Worm (Caenorhabditis elegans) whole organism, midembryonic: ENCODE data around the gene hlh-10.
A peak's percentile ranks its signal among the peaks of the same experiment; 100 is the strongest.

ENCODE experiments used
- T22C8.4 ChIP-seq: fragments of 200-800 bp; sonication (Bioruptor generic); IDR thresholded peaks from 2 replicates; pipeline ENCODE4 v1.3.6; 2022; ENCODE audit warnings: missing genetic modification characterization, missing compliant biosample characterization
- cog-1 ChIP-seq: sonication (generic microtip); optimal IDR thresholded peaks from 2 replicates; lab custom pipeline; 2016; ENCODE audit warnings: missing genetic modification characterization, missing compliant biosample characterization
- flt-1 ChIP-seq: fragments of 200-800 bp; sonication (Bioruptor generic); IDR thresholded peaks from 2 replicates; pipeline ENCODE4 v1.3.6; 2022; ENCODE audit warnings: missing genetic modification characterization, missing compliant biosample characterization
- klf-2 ChIP-seq: fragments of 200-800 bp; sonication (Bioruptor generic); conservative IDR thresholded peaks from 2 replicates; pipeline ENCODE4 v1.3.6; 2022; ENCODE audit warnings: missing genetic modification reagents, missing genetic modification characterization, missing compliant biosample characterization
- med-1 ChIP-seq: sonication (generic microtip); optimal IDR thresholded peaks from 2 replicates; lab custom pipeline; 2017; ENCODE audit warnings: missing genetic modification characterization, mild to moderate bottlenecking, missing compliant biosample characterization, antibody characterized with exemption, missing genetic modification reagents; ENCODE audit not compliant: insufficient read depth
- ref-1 ChIP-seq: fragments of 200-800 bp; sonication (Bioruptor generic); conservative IDR thresholded peaks from 2 replicates; pipeline ENCODE4 v1.3.6; 2022; ENCODE audit warnings: missing genetic modification reagents, missing genetic modification characterization, missing compliant biosample characterization
- tab-1 ChIP-seq: fragments of 200-800 bp; sonication (Bioruptor generic); IDR thresholded peaks from 2 replicates; pipeline ENCODE4 v1.3.6; 2022; ENCODE audit warnings: missing genetic modification characterization, missing compliant biosample characterization
- ztf-23 ChIP-seq: fragments of 200-800 bp; sonication (Bioruptor generic); IDR thresholded peaks from 2 replicates; pipeline ENCODE4 v1.3.6; 2022; ENCODE audit warnings: missing genetic modification reagents, missing genetic modification characterization, missing compliant biosample characterization
- ztf-29 ChIP-seq: fragments of 200-800 bp; sonication (Bioruptor generic); IDR thresholded peaks from 2 replicates; pipeline ENCODE4 v1.3.6; 2022; ENCODE audit warnings: missing genetic modification reagents, missing genetic modification characterization, missing compliant biosample characterization

hlh-10 gene

ce11 chrV:9282110-9282509 is at the start of gene hlh-10:
TSS of gene hlh-10 (minus strand) at chrV:9282210.
- TF ChIP-seq ref-1 (GFP tag; lab: Robert Waterston, UW) (no peak), T22C8.4 (GFP tag; lab: Robert Waterston, UW) (no peak), med-1 (GFP tag; lab: Kevin White, UChicago) (no peak), cog-1 (tag; lab: Kevin White, UChicago) (no peak), flt-1 (GFP tag; lab: Robert Waterston, UW) (no peak), klf-2 (GFP tag; lab: Robert Waterston, UW) (no peak), tab-1 (GFP tag; lab: Robert Waterston, UW) (no peak), ztf-23 (no peak), ztf-29 (GFP tag; lab: Robert Waterston, UW) (no peak)

ce11 chrV:9329245-9329979 is 47.4 kb upstream of the hlh-10 start:
- no peak for TF ChIP-seq ref-1 (GFP tag; lab: Robert Waterston, UW)
- TF ChIP-seq cog-1 (tag; lab: Kevin White, UChicago), result no peak
- no peak for TF ChIP-seq ztf-29 (GFP tag; lab: Robert Waterston, UW)
- TF ChIP-seq tab-1 (GFP tag; lab: Robert Waterston, UW), result no peak
- TF ChIP-seq klf-2 (GFP tag; lab: Robert Waterston, UW), result no peak
- no peak for TF ChIP-seq ztf-23
- TF ChIP-seq med-1 (GFP tag; lab: Kevin White, UChicago), result no peak
- TF ChIP-seq T22C8.4 (GFP tag; lab: Robert Waterston, UW), result no peak
- TF ChIP-seq flt-1 (GFP tag; lab: Robert Waterston, UW), result no peak

ce11 chrV:9328670-9329069 is 46.7 kb upstream of the hlh-10 start, which contains the start of gene K07B1.4:
TSS of gene K07B1.4 (plus strand) at chrV:9328970.
- TF ChIP-seq med-1 (GFP tag; lab: Kevin White, UChicago) (no peak), cog-1 (tag; lab: Kevin White, UChicago) (no peak), ztf-29 (GFP tag; lab: Robert Waterston, UW) (no peak), klf-2 (GFP tag; lab: Robert Waterston, UW) (no peak), flt-1 (GFP tag; lab: Robert Waterston, UW) (no peak), ref-1 (GFP tag; lab: Robert Waterston, UW) (no peak), ztf-23 (no peak)

- TF ChIP-seq med-1 (GFP tag; lab: Kevin White, UChicago), result no peak
- no peak for TF ChIP-seq cog-1 (tag; lab: Kevin White, UChicago)
- no peak for TF ChIP-seq klf-2 (GFP tag; lab: Robert Waterston, UW)
- no peak for TF ChIP-seq ref-1 (GFP tag; lab: Robert Waterston, UW)
- TF ChIP-seq ztf-29 (GFP tag; lab: Robert Waterston, UW), result no peak
- no peak for TF ChIP-seq flt-1 (GFP tag; lab: Robert Waterston, UW)
- TF ChIP-seq tab-1 (GFP tag; lab: Robert Waterston, UW), result no peak
- no peak for TF ChIP-seq ztf-23
- no peak for TF ChIP-seq T22C8.4 (GFP tag; lab: Robert Waterston, UW)
Measured at ce11 chrV:9327691-9328090, 45.7 kb upstream of the hlh-10 start.

- TF ChIP-seq klf-2 (GFP tag; lab: Robert Waterston, UW) (no peak), T22C8.4 (GFP tag; lab: Robert Waterston, UW) (no peak), flt-1 (GFP tag; lab: Robert Waterston, UW) (no peak), ztf-23 (no peak), ztf-29 (GFP tag; lab: Robert Waterston, UW) (no peak), med-1 (GFP tag; lab: Kevin White, UChicago) (no peak), cog-1 (tag; lab: Kevin White, UChicago) (no peak), ref-1 (GFP tag; lab: Robert Waterston, UW) (no peak)
Measured at ce11 chrV:9326903-9327302, 44.9 kb upstream of the hlh-10 start.

- TF ChIP-seq cog-1 (tag; lab: Kevin White, UChicago) (no peak), klf-2 (GFP tag; lab: Robert Waterston, UW) (no peak)
Measured at ce11 chrV:9324167-9324566, 42.2 kb upstream of the hlh-10 start.

- no peak for TF ChIP-seq ztf-29 (GFP tag; lab: Robert Waterston, UW)
- no peak for TF ChIP-seq tab-1 (GFP tag; lab: Robert Waterston, UW)
- TF ChIP-seq med-1 (GFP tag; lab: Kevin White, UChicago), result no peak
- TF ChIP-seq ztf-23, result no peak
- no peak for TF ChIP-seq cog-1 (tag; lab: Kevin White, UChicago)
- no peak for TF ChIP-seq ref-1 (GFP tag; lab: Robert Waterston, UW)
- TF ChIP-seq T22C8.4 (GFP tag; lab: Robert Waterston, UW), result no peak
Measured at ce11 chrV:9322886-9323285, 40.9 kb upstream of the hlh-10 start, which contains the start of gene tag-153. TSS of gene tag-153 (plus strand) at chrV:9323085.

- TF ChIP-seq ztf-29 (GFP tag; lab: Robert Waterston, UW) (no peak), flt-1 (GFP tag; lab: Robert Waterston, UW) (no peak), klf-2 (GFP tag; lab: Robert Waterston, UW) (no peak), cog-1 (tag; lab: Kevin White, UChicago) (no peak), ztf-23 (no peak), ref-1 (GFP tag; lab: Robert Waterston, UW) (no peak), med-1 (GFP tag; lab: Kevin White, UChicago) (no peak), tab-1 (GFP tag; lab: Robert Waterston, UW) (no peak), T22C8.4 (GFP tag; lab: Robert Waterston, UW) (no peak)
Measured at ce11 chrV:9321185-9321584, 39.2 kb upstream of the hlh-10 start, which contains the start of gene F44A2.7. TSS of gene F44A2.7 (plus strand) at chrV:9321485.

- TF ChIP-seq T22C8.4 (GFP tag; lab: Robert Waterston, UW), result peak; percentile 63
- TF ChIP-seq cog-1 (tag; lab: Kevin White, UChicago), result no peak
- peak; percentile 26 for TF ChIP-seq med-1 (GFP tag; lab: Kevin White, UChicago)
- 0 out of 2 replicates have a peak, but pooled peaks have one; percentile 66 for TF ChIP-seq tab-1 (GFP tag; lab: Robert Waterston, UW)
- 0 out of 2 replicates have a peak, but pooled peaks have one; percentile 15 for TF ChIP-seq ref-1 (GFP tag; lab: Robert Waterston, UW)
- TF ChIP-seq ztf-23, result peak; percentile 82
- TF ChIP-seq klf-2 (GFP tag; lab: Robert Waterston, UW), result 0 out of 2 replicates have a peak, but pooled peaks have one; percentile 47
- TF ChIP-seq flt-1 (GFP tag; lab: Robert Waterston, UW), result no peak
Measured at ce11 chrV:9318046-9318445, 36.0 kb upstream of the hlh-10 start, which contains the start of gene kvs-3. TSS of gene kvs-3 (plus strand) at chrV:9318311.
